Fruit fly (Drosophila melanogaster): ENCODE data around the gene CG43115.
A peak's percentile ranks its signal among the peaks of the same experiment; 100 is the strongest.

CG43115 gene

dm6 chrX:6090809-6091667 is 24.8 kb upstream of the CG43115 start, which contains the start of the genes Nep1 and Mipp2 (continued):
- TF ChIP-seq Smox (GFP tag; optimal IDR thresholded peaks at IDR 0.05), result peak; percentile 17
- TF ChIP-seq Ets21C (GFP tag; optimal IDR thresholded peaks at IDR 0.05), result peak; percentile 11
- TF ChIP-seq Sox102F (GFP tag; optimal IDR thresholded peaks at IDR 0.05), result peak; percentile 46
- TF ChIP-seq CG8119 (GFP tag; IDR thresholded peaks at IDR 0.05), result peak; percentile 46; the same call in 1 of the 3 replicates
- peak; percentile 21 for TF ChIP-seq achi (GFP tag; optimal IDR thresholded peaks at IDR 0.05)
- TF ChIP-seq CG6854 (GFP tag; optimal IDR thresholded peaks at IDR 0.05), result no peak
- TF ChIP-seq acj6 (GFP tag; optimal IDR thresholded peaks at IDR 0.05), result peak; percentile 24
- TF ChIP-seq svp (GFP tag), result peak; percentile 80
- peak; percentile 62 for TF ChIP-seq esn (GFP tag; optimal IDR thresholded peaks at IDR 0.05)
- no peak for TF ChIP-seq Eip93F (GFP tag; optimal IDR thresholded peaks at IDR 0.05)
- TF ChIP-seq topi (GFP tag; optimal IDR thresholded peaks at IDR 0.05), result peak; percentile 59
- peak; percentile 71 for TF ChIP-seq Hr4 (GFP tag; optimal IDR thresholded peaks at IDR 0.05)

dm6 chrX:6089679-6090460 is 23.7 kb upstream of the CG43115 start, which contains the start of gene raptor:
Gene raptor (minus strand): TSS chrX:6090201.
- TF ChIP-seq topi (GFP tag; optimal IDR thresholded peaks at IDR 0.05) (no peak), CG15336 (GFP tag; IDR thresholded peaks at IDR 0.05) (0 out of 2 replicates have a peak, but pooled peaks have one; percentile 25), CG11294 (GFP tag; IDR thresholded peaks at IDR 0.05) (no peak), CG32006 (GFP tag; optimal IDR thresholded peaks at IDR 0.05) (peak; percentile 5), fd85E (GFP tag; optimal IDR thresholded peaks at IDR 0.05) (no peak), svp (GFP tag) (peak; percentile 63), CG6808 (GFP tag; optimal IDR thresholded peaks at IDR 0.05) (no peak), CG11902 (GFP tag; optimal IDR thresholded peaks at IDR 0.05) (no peak), pdm3 (GFP tag; optimal IDR thresholded peaks at IDR 0.05) (no peak), eg (GFP tag; IDR thresholded peaks at IDR 0.05) (0 out of 3 replicates have a peak, but pooled peaks have one; percentile 38), Eip78C (GFP tag) (peak; percentile 47), OdsH (GFP tag; optimal IDR thresholded peaks at IDR 0.05) (no peak), Eip93F (GFP tag; optimal IDR thresholded peaks at IDR 0.05) (no peak), CG1621 (tag; optimal IDR thresholded peaks at IDR 0.05) (peak; percentile 33), CG6163 (GFP tag; IDR thresholded peaks at IDR 0.05) (peak; percentile 58; the same call in 1 of the 3 replicates), dsx (GFP tag; optimal IDR thresholded peaks at IDR 0.05; ENCODE audit: poor library complexity, severe bottlenecking) (no peak), ss (GFP tag; optimal IDR thresholded peaks at IDR 0.05) (peak in 1 of 2 experiments; percentile 10), CG8632 (GFP tag; optimal IDR thresholded peaks at IDR 0.05) (no peak), CG10669 (GFP tag; optimal IDR thresholded peaks at IDR 0.05) (no peak), CG7368 (GFP tag; optimal IDR thresholded peaks at IDR 0.05) (no peak), Blimp-1 (GFP tag; optimal IDR thresholded peaks at IDR 0.05) (no peak), acj6 (GFP tag; optimal IDR thresholded peaks at IDR 0.05) (no peak)

- TF ChIP-seq CG3032 (tag; optimal IDR thresholded peaks at IDR 0.05), result no peak
- no peak for TF ChIP-seq CG32006 (GFP tag; optimal IDR thresholded peaks at IDR 0.05)
- TF ChIP-seq eg (GFP tag; IDR thresholded peaks at IDR 0.05), result 0 out of 3 replicates have a peak, but pooled peaks have one; percentile 36
Measured at dm6 chrX:6081296-6081695, 15.1 kb upstream of the CG43115 start, which contains the start of gene CG4660. Gene CG4660 (minus strand): TSS chrX:6081372.

dm6 chrX:6077686-6078085 is 11.5 kb upstream of the CG43115 start, which contains the start of gene CG4666:
Gene CG4666 (minus strand): TSS chrX:6077786.
- TF ChIP-seq Eip78C (GFP tag) (peak; percentile 30), CG7368 (GFP tag; optimal IDR thresholded peaks at IDR 0.05) (no peak)
